Fruit fly (Drosophila melanogaster): ENCODE measurements around the gene Pten.

dm6 chr2L:10291276-10291675, 30.4 kb upstream of the Pten start:
- no peak for TF ChIP-seq pan (optimal IDR thresholded peaks at IDR 0.05)
- TF ChIP-seq psq (optimal IDR thresholded peaks at IDR 0.05) = no peak
- TF ChIP-seq usp (GFP tag; optimal IDR thresholded peaks at IDR 0.05) = no peak
